Worm (Caenorhabditis elegans) whole organism, dauer: Measurements from ENCODE around the gene bmy-1.
"Not testable (repeated sequence)": the region's sequence is repeated elsewhere in the genome, so short reads cannot be mapped to it uniquely, and the experiment has no call there.

Experiments
- unc-62 ChIP-seq: sonication (generic microtip); optimal IDR thresholded peaks from 2 replicates; lab custom pipeline; 2017; ENCODE audit warnings: missing biosample characterization, missing genetic modification reagents, missing genetic modification characterization

The bmy-1 gene

DNA sequence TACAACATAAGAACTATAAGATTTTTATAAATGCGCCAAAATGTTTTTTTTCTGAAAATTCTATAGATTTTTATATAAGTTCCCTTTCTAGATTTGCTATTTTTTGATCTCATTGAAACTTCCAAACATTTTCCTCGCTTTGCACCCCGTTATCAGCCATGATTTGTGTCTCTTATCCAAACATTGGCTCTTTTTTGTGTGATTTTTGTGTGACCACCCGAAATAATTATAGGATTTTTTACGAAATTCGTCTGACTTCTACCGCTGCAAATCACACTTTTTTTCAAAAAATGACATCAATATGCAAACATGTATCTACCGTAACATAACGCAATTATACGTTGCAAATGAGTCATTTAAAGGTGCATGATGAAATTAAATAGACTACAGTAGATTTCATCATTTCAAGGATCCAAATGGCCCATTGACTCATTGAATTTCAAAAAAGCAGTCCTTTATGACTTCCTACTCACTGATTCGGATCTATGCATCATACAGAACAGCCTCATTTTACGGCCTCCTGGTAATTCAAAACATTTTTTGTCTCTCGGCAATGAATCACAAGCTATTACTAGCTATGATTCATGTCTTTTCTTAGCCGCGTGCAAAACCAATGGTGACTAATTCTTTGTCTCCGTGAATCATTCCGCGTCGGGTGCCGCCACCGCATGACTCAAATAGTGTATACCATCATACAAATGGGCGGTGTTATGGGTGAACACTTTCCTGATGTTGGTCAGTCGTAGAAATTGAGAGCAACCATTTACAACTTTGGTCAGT lies 26.0 kb upstream of the bmy-1 start:
- no peak for TF ChIP-seq unc-62

DNA sequence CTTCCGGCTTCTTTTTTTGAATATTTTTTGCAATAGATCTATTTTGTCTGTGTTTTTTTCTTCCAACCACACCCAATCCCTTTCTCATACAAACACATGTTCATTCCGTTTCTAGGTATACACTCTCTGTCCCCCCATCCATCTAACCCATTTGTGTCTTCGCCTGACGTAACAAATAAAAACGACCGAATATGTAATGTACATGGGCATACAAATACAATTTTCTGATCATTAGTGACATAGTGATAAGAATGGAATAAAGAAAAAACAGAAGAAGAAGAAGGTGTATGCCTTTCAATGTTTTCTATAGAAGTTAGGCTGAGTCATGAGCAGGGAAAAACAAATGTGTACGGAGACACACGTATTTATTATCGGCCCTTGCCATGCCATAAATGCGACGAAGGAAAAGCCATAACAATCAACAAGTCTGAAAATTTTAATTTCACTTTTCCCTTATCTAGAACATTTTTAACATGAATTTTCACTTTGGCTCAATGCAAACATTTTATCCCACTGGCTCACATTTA lies 24.7 kb upstream of the bmy-1 start:
- TF ChIP-seq unc-62 = no peak

DNA sequence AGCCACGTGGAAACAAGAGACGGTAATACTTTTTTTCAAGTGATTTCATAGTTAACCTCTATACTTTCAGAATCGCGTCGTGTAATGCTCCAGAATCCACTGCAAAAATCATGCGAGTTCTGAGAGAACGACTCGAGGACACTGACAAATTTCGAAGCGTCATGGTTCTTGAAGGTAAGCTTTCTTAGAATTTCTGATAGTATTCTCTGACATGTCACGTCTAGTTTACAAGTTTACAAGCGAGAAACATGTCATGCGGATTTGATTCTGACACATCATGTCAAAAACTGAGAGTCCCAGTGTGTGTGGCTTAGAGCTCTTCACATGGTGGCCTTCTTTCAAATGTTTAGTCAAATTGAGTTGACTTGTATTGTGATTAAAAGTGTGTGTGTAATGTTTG lies 23.9 kb upstream of the bmy-1 start:
- no peak for TF ChIP-seq unc-62

DNA sequence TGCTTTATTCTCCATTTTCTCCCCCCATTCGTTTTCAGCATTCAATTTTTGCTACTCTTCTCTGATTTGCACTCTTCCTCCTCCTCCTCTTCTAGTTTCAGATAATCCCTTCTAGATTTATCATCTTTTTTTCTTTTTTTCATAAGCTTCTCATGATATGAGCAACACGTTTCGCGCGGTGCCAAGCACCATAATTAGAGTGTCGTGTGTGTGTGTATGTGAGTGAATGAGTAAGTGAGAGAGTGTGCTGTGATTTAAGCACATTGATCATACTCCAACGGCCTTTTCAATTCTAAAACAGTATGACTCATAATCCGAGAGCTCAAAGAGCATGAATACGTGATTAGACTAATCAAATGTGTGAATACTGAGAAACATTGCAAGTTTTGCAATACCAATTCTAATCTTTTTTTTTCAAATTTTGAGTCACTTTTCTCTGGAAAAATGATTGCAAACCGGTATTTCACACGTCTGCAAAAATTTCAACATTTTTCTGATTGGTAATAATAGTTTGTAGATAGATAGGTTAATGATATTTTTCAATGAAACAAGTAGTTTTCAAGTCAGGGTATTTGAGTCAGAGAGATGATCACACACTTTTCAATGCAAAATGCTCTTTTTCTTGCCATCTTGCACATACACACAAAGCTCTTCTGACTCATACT lies 23.0 kb upstream of the bmy-1 start:
- TF ChIP-seq unc-62 = no peak

ce11 chrII:5336035-5336376 lies 22.5 kb upstream of the bmy-1 start:
- no peak for TF ChIP-seq unc-62

DNA sequence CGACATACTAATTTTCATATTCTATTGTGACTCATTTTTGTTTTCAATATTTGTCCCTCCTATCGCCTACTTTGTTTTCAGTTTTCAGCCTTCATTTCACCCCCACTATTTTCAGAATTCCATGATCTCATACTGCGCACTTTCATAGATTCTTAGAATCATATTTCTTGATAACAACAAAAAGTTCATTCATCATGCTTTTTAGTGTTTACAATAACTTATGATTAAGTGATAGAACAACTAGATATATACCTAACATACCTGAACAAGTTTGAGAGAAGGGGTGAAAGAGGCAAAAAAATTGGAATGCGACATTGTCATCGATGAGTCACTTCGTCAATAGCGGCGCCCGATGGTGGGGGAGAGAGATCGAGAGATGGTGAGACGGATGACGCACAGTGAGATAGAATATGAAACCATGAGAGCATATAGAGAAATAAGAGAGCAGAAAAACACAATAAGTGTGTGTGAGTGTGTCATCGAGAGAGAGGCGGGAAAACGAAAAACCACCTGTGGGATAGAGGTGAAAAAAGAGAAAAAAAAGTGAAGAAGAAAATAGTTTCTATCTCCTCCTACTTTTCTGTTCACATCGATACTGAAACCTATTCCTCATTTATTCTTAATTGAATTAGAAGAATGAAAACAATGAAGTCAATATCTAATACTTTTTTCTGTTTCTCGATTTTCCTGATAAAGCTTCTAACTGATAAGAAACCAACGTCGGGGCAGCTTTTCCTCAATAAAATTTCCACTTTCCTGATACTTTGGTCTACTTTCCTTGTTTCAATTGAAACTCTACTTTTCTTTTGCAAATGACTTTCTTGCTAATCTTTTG lies 21.6 kb upstream of the bmy-1 start:
- TF ChIP-seq unc-62 = no peak

ce11 chrII:5337495-5337840 lies 21.0 kb upstream of the bmy-1 start:
- TF ChIP-seq unc-62 = no peak

DNA sequence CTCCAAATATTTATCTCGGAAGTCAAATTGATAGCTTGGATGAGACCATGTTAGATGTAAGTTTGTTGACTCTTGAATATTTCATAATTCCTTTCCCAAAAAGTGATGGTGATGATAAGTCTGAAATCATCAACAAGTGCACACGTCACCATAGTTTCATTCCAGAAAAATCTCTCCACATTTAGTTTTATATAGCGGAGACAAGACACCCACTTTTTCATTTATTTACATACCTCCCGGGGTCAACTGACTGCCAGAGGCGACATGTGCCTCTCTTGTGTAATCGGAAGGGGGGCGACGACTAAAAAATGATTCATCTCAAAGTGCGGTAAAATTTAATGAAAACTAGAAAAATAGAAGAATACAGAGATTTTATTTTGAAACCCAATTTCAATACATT lies 20.2 kb upstream of the bmy-1 start:
- no peak for TF ChIP-seq unc-62

ce11 chrII:5339547-5339946 lies 18.9 kb upstream of the bmy-1 start:
- TF ChIP-seq unc-62 = no peak

DNA sequence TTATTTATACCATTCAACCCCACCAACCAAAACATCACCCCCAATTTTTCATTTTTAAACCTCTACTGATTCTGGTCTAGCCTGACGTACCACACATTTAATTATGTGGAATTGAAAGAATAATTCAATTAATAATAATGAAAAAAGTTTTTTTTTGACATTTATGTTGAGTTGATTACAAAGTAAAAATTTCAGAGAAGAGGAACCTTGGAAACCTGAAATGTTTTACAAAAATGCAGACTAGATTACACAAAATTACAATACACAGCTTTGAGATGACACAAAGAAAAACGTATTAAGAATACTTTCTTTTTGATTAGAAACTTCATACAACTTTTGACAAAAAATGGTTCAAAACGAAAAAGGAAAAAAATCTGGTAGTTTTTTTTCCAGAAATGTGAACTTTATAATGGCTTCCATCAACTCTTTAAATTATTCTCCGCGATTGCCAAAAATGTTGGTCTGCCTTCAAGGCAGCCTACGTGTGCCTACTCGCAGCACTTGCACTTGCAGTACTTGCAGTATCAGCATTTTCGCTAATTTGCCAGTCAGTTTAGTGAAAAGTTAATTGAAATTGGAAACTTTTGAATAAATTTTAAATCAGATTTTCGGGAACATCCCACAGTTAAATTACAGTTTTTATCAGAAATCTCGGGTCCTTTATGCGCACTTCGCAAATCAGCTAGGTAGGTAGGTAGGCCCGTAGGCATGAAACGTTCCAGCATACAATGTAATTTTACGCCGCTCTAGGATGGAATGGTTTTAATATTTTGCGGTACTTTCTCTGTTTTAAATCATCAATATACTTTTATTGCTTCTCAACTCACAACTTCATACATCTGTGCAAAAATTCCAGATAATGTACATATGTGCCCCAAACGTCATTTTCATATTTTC lies 17.6 kb upstream of the bmy-1 start:
- TF ChIP-seq unc-62 = no peak

ce11 chrII:5341573-5341972 lies 16.9 kb upstream of the bmy-1 start:
- TF ChIP-seq unc-62 = no peak

- TF ChIP-seq unc-62 = no peak
Measured at ce11 chrII:5342412-5342811, 16.1 kb upstream of the bmy-1 start.

- TF ChIP-seq unc-62 = no peak
Measured at ce11 chrII:5344775-5345174, 13.7 kb upstream of the bmy-1 start, which contains the start of gene F09E5.14. Gene F09E5.14, minus strand, starts transcription at chrII:5344875.

- TF ChIP-seq unc-62 = not testable (repeated sequence)
Measured at ce11 chrII:5350357-5350756, 8.1 kb upstream of the bmy-1 start, which contains the start of gene F09E5.8. Gene F09E5.8, plus strand, starts transcription at chrII:5350669.

DNA sequence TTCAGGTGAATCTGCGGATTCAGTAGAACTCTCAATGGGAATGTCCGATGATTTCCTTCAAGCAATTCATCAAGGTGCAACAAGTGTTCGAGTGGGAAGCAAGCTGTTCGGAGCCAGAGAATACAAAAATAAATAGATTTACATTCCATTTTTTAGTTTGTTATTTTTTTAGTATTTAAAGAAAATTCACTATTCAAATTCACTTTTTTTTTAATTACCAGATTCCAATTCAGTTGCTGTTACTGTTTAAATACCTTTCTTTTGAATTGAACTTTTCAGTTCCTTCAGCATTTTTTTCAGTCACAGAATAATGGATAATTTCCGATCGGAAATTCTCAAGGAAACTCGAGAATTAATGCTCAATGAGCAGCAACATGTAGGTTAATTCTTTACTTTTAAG lies 6.7 kb upstream of the bmy-1 start, which contains the start of gene F09E5.7:
Gene F09E5.7, plus strand, starts transcription at position 301 of the 400 bp plus-strand sequence.
- TF ChIP-seq unc-62 = no peak

DNA sequence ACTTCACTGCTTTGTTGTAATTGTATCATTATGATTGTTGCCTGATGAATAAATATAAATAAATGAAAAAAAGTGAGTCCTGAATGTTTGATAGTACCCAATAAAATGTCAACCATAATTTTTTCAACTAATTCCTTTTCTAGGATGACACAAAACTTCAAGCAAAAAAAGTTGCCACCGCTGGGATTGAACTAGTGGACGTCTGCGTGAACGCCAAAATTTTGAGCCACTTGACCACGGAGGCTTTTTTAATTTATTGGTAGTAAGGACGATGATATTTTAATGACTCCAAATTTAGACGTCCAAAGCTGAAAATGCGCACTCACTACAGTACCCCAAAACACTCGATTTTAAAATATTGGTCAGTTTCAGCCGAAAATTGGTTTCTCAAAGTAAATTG lies 4.9 kb upstream of the bmy-1 start:
- no peak for TF ChIP-seq unc-62
